Worm (Caenorhabditis elegans) whole organism, L4 larva: ENCODE data around the gene sri-60.

ENCODE experiments used
- F10B5.3 ChIP-seq: sonication (generic microtip); optimal IDR thresholded peaks from 2 replicates; lab custom pipeline; 2016; ENCODE audit warnings: mild to moderate bottlenecking, missing genetic modification characterization, missing compliant biosample characterization
- F37D6.2 ChIP-seq: sonication (generic microtip); optimal IDR thresholded peaks from 2 replicates; lab custom pipeline; 2016; ENCODE audit warnings: mild to moderate bottlenecking, missing genetic modification characterization, missing compliant biosample characterization
- F44E2.7 ChIP-seq: fragments of 200-800 bp; sonication (Bioruptor generic); IDR thresholded peaks from 2 replicates; pipeline ENCODE4 v2.1.2; 2022; ENCODE audit warnings: missing genetic modification characterization, missing compliant biosample characterization
- T20F7.1 ChIP-seq: fragments of 200-800 bp; sonication (Bioruptor generic); optimal IDR thresholded peaks from 2 replicates; lab custom pipeline; 2018; ENCODE audit warnings: mild to moderate bottlenecking, missing genetic modification characterization, missing compliant biosample characterization
- T26A8.4 ChIP-seq: fragments of 200-800 bp; sonication (Bioruptor generic); IDR thresholded peaks from 2 replicates; pipeline ENCODE4 v1.3.6; 2022; ENCODE audit warnings: missing genetic modification characterization, missing compliant biosample characterization
- Y48G9A.11 ChIP-seq: fragments of 200-800 bp; sonication (Bioruptor generic); IDR thresholded peaks from 2 replicates; pipeline ENCODE4 v1.3.6; 2022; ENCODE audit warnings: missing genetic modification reagents, missing genetic modification characterization, missing compliant biosample characterization
- aha-1 ChIP-seq: fragments of 150-350 bp; peaks from one replicate; lab custom pipeline; 2014; ENCODE audit warnings: missing biosample characterization, missing genetic modification characterization
- ceh-44 ChIP-seq: fragments of 200-800 bp; sonication (Bioruptor generic); IDR thresholded peaks from 2 replicates; pipeline ENCODE4 v1.3.6; 2022; ENCODE audit warnings: missing genetic modification reagents, missing genetic modification characterization, missing compliant biosample characterization
- ceh-62 ChIP-seq: sonication (generic microtip); optimal IDR thresholded peaks from 2 replicates; lab custom pipeline; 2017; ENCODE audit warnings: missing biosample characterization, missing genetic modification characterization
- ces-1 ChIP-seq: fragments of 150-350 bp; sonication (generic microtip); optimal IDR thresholded peaks from 4 replicates; lab custom pipeline; 2014; ENCODE audit warnings: missing biosample characterization, missing genetic modification reagents, missing genetic modification characterization
- dmd-6 ChIP-seq: fragments of 200-800 bp; sonication (Bioruptor generic); IDR thresholded peaks from 2 replicates; pipeline ENCODE4 v1.3.6; 2022; ENCODE audit warnings: missing genetic modification reagents, missing genetic modification characterization, missing compliant biosample characterization
- dmd-8 ChIP-seq: fragments of 200-800 bp; sonication (Bioruptor generic); IDR thresholded peaks from 2 replicates; pipeline ENCODE4 v1.3.6; 2022; ENCODE audit warnings: missing genetic modification characterization, missing compliant biosample characterization
- dmd-9 ChIP-seq: fragments of 200-800 bp; sonication (Bioruptor generic); IDR thresholded peaks from 2 replicates; pipeline ENCODE4 v1.3.6; 2022; ENCODE audit warnings: missing genetic modification reagents, missing genetic modification characterization, missing compliant biosample characterization
- dpl-1 ChIP-seq: fragments of 150-350 bp; optimal IDR thresholded peaks from 2 replicates; lab custom pipeline; 2014; ENCODE audit warnings: missing biosample characterization, missing genetic modification reagents, missing genetic modification characterization
- egl-43 ChIP-seq: fragments of 200-800 bp; sonication (Bioruptor generic); IDR thresholded peaks from 2 replicates; pipeline ENCODE4 v1.3.6; 2022; ENCODE audit warnings: missing genetic modification reagents, missing genetic modification characterization, missing compliant biosample characterization
- fkh-10 ChIP-seq: fragments of 150-350 bp; optimal IDR thresholded peaks from 2 replicates; lab custom pipeline; 2014; ENCODE audit warnings: missing biosample characterization, missing genetic modification reagents, missing genetic modification characterization
- fos-1 ChIP-seq: fragments of 150-350 bp; optimal IDR thresholded peaks from 2 replicates; lab custom pipeline; 2014; ENCODE audit warnings: missing biosample characterization, missing genetic modification characterization
- gei-8 ChIP-seq: fragments of 200-800 bp; sonication (Bioruptor generic); optimal IDR thresholded peaks from 2 replicates; lab custom pipeline; 2018; ENCODE audit warnings: mild to moderate bottlenecking, missing genetic modification characterization, missing compliant biosample characterization
- hif-1 ChIP-seq, 2 experiments: sonication (generic microtip); optimal IDR thresholded peaks; 2 replicates each; lab custom pipeline; 2016 to 2017; ENCODE audit warnings: missing compliant biosample characterization in 2 of 2, missing genetic modification characterization in 2 of 2, missing genetic modification reagents in 2 of 2, missing genotype in 2 of 2, mild to moderate bottlenecking in 1 of 2
- hlh-11 ChIP-seq: fragments of 200-800 bp; sonication (Bioruptor generic); optimal IDR thresholded peaks from 2 replicates; lab custom pipeline; 2018; ENCODE audit warnings: mild to moderate bottlenecking, missing genetic modification characterization, missing compliant biosample characterization
- hlh-30 ChIP-seq: sonication (generic microtip); optimal IDR thresholded peaks from 2 replicates; lab custom pipeline; 2017; ENCODE audit warnings: antibody characterized with exemption, mild to moderate bottlenecking, missing genetic modification characterization, missing compliant biosample characterization; ENCODE audit not compliant: insufficient read depth
- lim-7 ChIP-seq: fragments of 200-800 bp; sonication (Bioruptor generic); IDR thresholded peaks from 2 replicates; pipeline ENCODE4 v1.3.6; 2022; ENCODE audit warnings: missing genetic modification characterization, missing compliant biosample characterization
- lin-1 ChIP-seq: fragments of 200-800 bp; sonication (Bioruptor generic); IDR thresholded peaks from 2 replicates; pipeline ENCODE4 v1.3.6; 2022; ENCODE audit warnings: missing genetic modification reagents, missing genetic modification characterization, missing compliant biosample characterization
- lin-29 ChIP-seq: fragments of 200-800 bp; sonication (Bioruptor generic); IDR thresholded peaks from 2 replicates; pipeline ENCODE4 v1.3.6; 2022; ENCODE audit warnings: missing genetic modification reagents, missing genetic modification characterization, missing compliant biosample characterization
- lir-3 ChIP-seq: sonication (generic microtip); optimal IDR thresholded peaks from 2 replicates; lab custom pipeline; 2016; ENCODE audit warnings: mild to moderate bottlenecking, missing genetic modification characterization, missing compliant biosample characterization
- lsy-2 ChIP-seq, 2 experiments: fragments of 150-350 bp in 1 of 2; sonication (generic microtip) in 1 of 2; optimal IDR thresholded peaks; 2 replicates each; lab custom pipeline; 2014 to 2017; ENCODE audit warnings: missing biosample characterization in 2 of 2, missing genetic modification characterization in 2 of 2
- madf-5 ChIP-seq, 2 experiments: fragments of 200-800 bp; sonication (Bioruptor generic); IDR thresholded peaks; 2 replicates each; pipeline ENCODE4 v1.3.6; 2022; ENCODE audit warnings: missing compliant biosample characterization in 2 of 2, missing genetic modification characterization in 2 of 2
- madf-9 ChIP-seq: fragments of 200-800 bp; sonication (Bioruptor generic); conservative IDR thresholded peaks from 2 replicates; pipeline ENCODE4 v1.3.6; 2022; ENCODE audit warnings: missing genetic modification reagents, missing genetic modification characterization, missing compliant biosample characterization
- mdl-1 ChIP-seq, 2 experiments: fragments of 150-350 bp in 1 of 2; sonication (generic microtip) in 1 of 2; optimal IDR thresholded peaks; 2 replicates each; lab custom pipeline; 2014 to 2017; ENCODE audit warnings: missing biosample characterization in 2 of 2, missing genetic modification characterization in 2 of 2
- nhr-28 ChIP-seq: fragments of 150-350 bp; optimal IDR thresholded peaks from 2 replicates; lab custom pipeline; 2014; ENCODE audit warnings: missing biosample characterization, missing genetic modification characterization
- nhr-77 ChIP-seq: fragments of 150-350 bp; optimal IDR thresholded peaks from 2 replicates; lab custom pipeline; 2014; ENCODE audit warnings: missing biosample characterization, missing genetic modification characterization
- php-3 ChIP-seq: fragments of 200-800 bp; sonication (Bioruptor generic); IDR thresholded peaks from 2 replicates; pipeline ENCODE4 v1.3.6; 2022; ENCODE audit warnings: missing genetic modification reagents, missing genetic modification characterization, missing compliant biosample characterization
- saeg-2 ChIP-seq: fragments of 200-800 bp; sonication (Bioruptor generic); IDR thresholded peaks from 2 replicates; pipeline ENCODE4 v1.3.6; 2022; ENCODE audit warnings: missing genetic modification reagents, missing genetic modification characterization, missing compliant biosample characterization
- sdz-12 ChIP-seq: fragments of 200-800 bp; sonication (Bioruptor generic); optimal IDR thresholded peaks from 2 replicates; lab custom pipeline; 2018; ENCODE audit warnings: mild to moderate bottlenecking, missing genetic modification characterization, missing compliant biosample characterization
- set-16 ChIP-seq: fragments of 200-800 bp; sonication (Bioruptor generic); IDR thresholded peaks from 2 replicates; pipeline ENCODE4 v1.3.6; 2022; ENCODE audit warnings: missing genetic modification reagents, missing genetic modification characterization, missing compliant biosample characterization
- snpc-1.2 ChIP-seq: fragments of 200-800 bp; sonication (Bioruptor generic); IDR thresholded peaks from 2 replicates; pipeline ENCODE4 v1.3.6; 2022; ENCODE audit warnings: missing genetic modification reagents, missing genetic modification characterization, missing compliant biosample characterization
- spr-1 ChIP-seq: sonication (generic microtip); optimal IDR thresholded peaks from 2 replicates; lab custom pipeline; 2016; ENCODE audit warnings: mild to moderate bottlenecking, missing genetic modification characterization, missing compliant biosample characterization
- spr-3 ChIP-seq: fragments of 200-800 bp; sonication (Bioruptor generic); optimal IDR thresholded peaks from 2 replicates; lab custom pipeline; 2018; ENCODE audit warnings: mild to moderate bottlenecking, missing genetic modification characterization, missing compliant biosample characterization
- unc-130 ChIP-seq: sonication (generic microtip); optimal IDR thresholded peaks from 2 replicates; lab custom pipeline; 2016; ENCODE audit warnings: missing genetic modification reagents, missing genetic modification characterization, missing compliant biosample characterization
- unc-62 ChIP-seq, 3 experiments: fragments of 150-350 bp in 1 of 3; sonication (generic microtip); optimal IDR thresholded peaks in 2 of 3; peaks in 1 of 3; 1 replicate in 1 of 3; 2 replicates in 2 of 3; lab custom pipeline; 2014 to 2017; ENCODE audit warnings: missing biosample characterization in 3 of 3, missing genetic modification characterization in 3 of 3, missing genetic modification reagents in 3 of 3, missing genotype in 1 of 3
- zfp-2 ChIP-seq: sonication (generic microtip); optimal IDR thresholded peaks from 2 replicates; lab custom pipeline; 2016; ENCODE audit warnings: mild to moderate bottlenecking, missing genetic modification characterization, missing compliant biosample characterization

Gene sri-60

DNA sequence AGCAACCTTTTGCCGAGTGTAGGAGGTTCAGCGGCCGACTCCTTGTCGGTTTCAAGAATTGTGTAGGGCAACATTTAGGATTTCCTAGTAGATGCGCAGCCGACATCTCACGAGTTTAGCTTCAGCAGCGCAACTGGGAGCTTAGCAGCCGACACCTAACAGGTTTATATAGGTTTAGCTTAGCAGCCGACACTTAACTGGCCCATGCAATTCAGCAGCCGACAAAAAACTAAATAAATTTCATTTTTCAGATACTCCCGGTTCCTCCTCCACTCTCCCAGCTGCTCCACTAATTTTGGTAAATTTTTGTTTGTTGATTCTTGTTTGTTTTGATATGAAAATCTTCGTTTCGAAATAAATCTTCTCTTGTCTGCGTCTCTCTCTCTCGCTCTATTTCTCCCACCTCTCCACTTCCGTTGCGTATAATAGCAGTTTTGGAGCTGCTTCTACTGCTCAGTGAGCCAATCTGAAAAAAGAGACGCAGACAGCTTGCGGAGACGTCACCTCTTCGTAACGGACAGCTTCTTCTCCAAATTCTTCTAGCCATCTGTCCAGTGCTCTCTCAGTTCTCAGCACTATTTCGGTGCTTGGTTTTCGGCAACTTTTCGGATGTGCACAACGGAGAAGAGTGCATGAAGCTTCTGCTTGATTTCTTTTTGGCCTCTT, 45.4 kb upstream of the sri-60 start (continued):
- peak; percentile 67 for TF ChIP-seq F37D6.2 (tag; lab: Kevin White, UChicago)
- no peak for TF ChIP-seq F10B5.3 (tag; lab: Kevin White, UChicago)
- TF ChIP-seq madf-9 (GFP tag; lab: Robert Waterston, UW) = no peak
- peak in 1 of 2 experiments; percentile 99 for TF ChIP-seq unc-62 (GFP tag; optimal IDR thresholded peaks at IDR 0.05 in 1 of 2; lab: Kevin White, UChicago)
- no peak for TF ChIP-seq unc-62 (tag; optimal IDR thresholded peaks at IDR 0.05; lab: Kevin White, UChicago)
- peak in 1 of 2 experiments; percentile 33 for TF ChIP-seq hif-1 (tag; optimal IDR thresholded peaks at IDR 0.05; lab: Kevin White, UChicago)
- no peak for TF ChIP-seq zfp-2 (tag; lab: Kevin White, UChicago)
- TF ChIP-seq php-3 = no peak
- peak in 1 of 2 experiments; percentile 14 for TF ChIP-seq mdl-1 (tag; optimal IDR thresholded peaks at IDR 0.05; lab: Kevin White, UChicago)
- TF ChIP-seq aha-1 = no peak

- no peak for TF ChIP-seq spr-3 (GFP tag; lab: Kevin White, UChicago)
- TF ChIP-seq unc-62 (GFP tag; optimal IDR thresholded peaks at IDR 0.05 in 1 of 2; lab: Kevin White, UChicago) = peak in 1 of 2 experiments; percentile 51
- no peak for TF ChIP-seq unc-62 (tag; optimal IDR thresholded peaks at IDR 0.05; lab: Kevin White, UChicago)
- TF ChIP-seq, all 104 proteins: peak for 1
These were observed 39.6 kb upstream of the sri-60 start, which contains the start of gene T05A8.7 for ce11 chrII:2742251-2742650. Gene T05A8.7, minus strand, starts transcription at chrII:2742351.

- TF ChIP-seq mdl-1 (tag; optimal IDR thresholded peaks at IDR 0.05; lab: Kevin White, UChicago) = no peak
- peak; percentile 16 for TF ChIP-seq aha-1
- TF ChIP-seq saeg-2 (GFP tag; lab: Robert Waterston, UW) = 0 out of 2 replicates have a peak, but pooled peaks have one; percentile 24
- TF ChIP-seq set-16 (GFP tag; lab: Robert Waterston, UW) = peak; percentile 96
These were observed 38.7 kb upstream of the sri-60 start for ce11 chrII:2741405-2741804.

ce11 chrII:2739619-2740018, 37.0 kb upstream of the sri-60 start, which contains the start of gene T05A8.6:
Gene T05A8.6, minus strand, starts transcription at chrII:2739719.
- TF ChIP-seq T26A8.4 (GFP tag; lab: Robert Waterston, UW) (no peak), T20F7.1 (GFP tag; lab: Kevin White, UChicago) (no peak), spr-1 (tag; lab: Kevin White, UChicago) (no peak), hlh-30 (no peak), F37D6.2 (tag; lab: Kevin White, UChicago) (no peak), nhr-77 (tag; lab: Kevin White, UChicago) (no peak), sdz-12 (GFP tag; lab: Kevin White, UChicago) (no peak), dmd-6 (GFP tag; lab: Robert Waterston, UW) (no peak), fkh-10 (GFP tag; lab: Kevin White, UChicago) (no peak), Y48G9A.11 (GFP tag; lab: Robert Waterston, UW) (no peak), set-16 (GFP tag; lab: Robert Waterston, UW) (no peak), ceh-62 (tag; lab: Kevin White, UChicago) (no peak), ceh-44 (GFP tag; lab: Robert Waterston, UW) (no peak), gei-8 (GFP tag; lab: Kevin White, UChicago) (no peak), lin-1 (no peak), dmd-8 (no peak), fos-1 (no peak), dmd-9 (GFP tag; lab: Robert Waterston, UW) (no peak), dpl-1 (GFP tag; lab: Kevin White, UChicago) (no peak)

DNA sequence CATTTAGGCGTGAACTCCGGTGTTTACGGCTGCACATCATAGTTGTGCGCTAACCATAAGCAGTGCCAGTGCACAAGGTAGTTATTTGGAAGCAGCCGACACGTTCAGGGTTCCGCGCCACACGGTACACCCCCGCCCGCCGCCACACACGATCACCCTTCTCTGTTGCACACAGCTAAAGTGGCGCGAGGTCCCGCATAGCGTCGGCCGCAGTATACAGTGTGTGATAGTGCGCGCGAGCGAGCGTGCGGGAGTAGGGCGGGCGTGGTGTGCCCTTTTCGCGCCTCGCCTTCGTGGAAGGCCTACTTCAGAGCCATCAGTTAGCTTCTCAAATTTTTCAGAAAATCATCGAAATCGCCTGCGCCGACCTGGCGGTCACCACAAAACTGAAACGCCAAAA, 34.3 kb upstream of the sri-60 start:
- TF ChIP-seq Y48G9A.11 (GFP tag; lab: Robert Waterston, UW) (no peak), madf-5 (GFP tag; IDR thresholded peaks at IDR 0.05; lab: Robert Waterston, UW) (no peak), ces-1 (GFP tag; lab: Kevin White, UChicago) (no peak), set-16 (GFP tag; lab: Robert Waterston, UW) (peak; percentile 82), lin-29 (GFP tag; lab: Robert Waterston, UW) (0 out of 2 replicates have a peak, but pooled peaks have one; percentile 19), egl-43 (GFP tag; lab: Robert Waterston, UW) (no peak), F44E2.7 (GFP tag; lab: Robert Waterston, UW) (no peak), ceh-62 (tag; lab: Kevin White, UChicago) (no peak), snpc-1.2 (GFP tag; lab: Robert Waterston, UW) (no peak), lim-7 (GFP tag; lab: Robert Waterston, UW) (peak; percentile 34; the same call in 1 of the 2 replicates), hlh-11 (tag; lab: Kevin White, UChicago) (no peak), lsy-2 (tag; optimal IDR thresholded peaks at IDR 0.05; lab: Kevin White, UChicago) (no peak), lir-3 (tag; lab: Kevin White, UChicago) (no peak), php-3 (0 out of 2 replicates have a peak, but pooled peaks have one; percentile 12), aha-1 (no peak), nhr-28 (tag; lab: Kevin White, UChicago) (no peak), fkh-10 (GFP tag; lab: Kevin White, UChicago) (no peak), unc-130 (GFP tag; lab: Kevin White, UChicago) (no peak)
